Worm (Caenorhabditis elegans): ENCODE data around the gene mdt-8.

DNA sequence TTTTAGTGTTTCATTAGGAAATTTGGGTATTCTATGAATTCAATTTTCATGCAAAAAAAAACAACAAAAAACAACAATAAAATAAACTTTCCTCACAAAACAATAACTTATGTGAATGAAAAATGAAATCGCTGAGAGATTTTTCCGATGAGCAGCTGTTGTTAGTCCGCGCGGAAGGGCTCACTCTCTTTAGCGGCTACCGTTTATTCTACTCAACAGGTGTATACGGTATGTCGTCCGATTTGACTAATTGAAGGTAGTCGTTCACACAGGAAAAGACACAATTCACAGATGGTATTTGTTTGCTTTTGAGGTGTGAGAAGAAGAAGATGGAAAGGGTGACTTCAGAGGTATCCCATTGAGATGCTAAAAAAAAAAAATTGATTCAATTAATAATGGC, 35.1 kb upstream of the mdt-8 start:
- no peak for TF ChIP-seq ZK546.5 (tag; optimal IDR thresholded peaks at IDR 0.05)
- TF ChIP-seq ama-1 (optimal IDR thresholded peaks at IDR 0.05): no peak
- no peak for TF ChIP-seq nhr-77 (tag; optimal IDR thresholded peaks at IDR 0.05)
- TF ChIP-seq aly-2 (tag; optimal IDR thresholded peaks at IDR 0.05): no peak
- TF ChIP-seq ztf-4 (tag; optimal IDR thresholded peaks at IDR 0.05): no peak

All from whole organism, L2 larva.